Fruit fly (Drosophila melanogaster): Measurements from ENCODE around the gene Cpr72Ec.

Cpr72Ec gene

dm6 chr3L:16385880-16386584 lies 18.9 kb upstream of the Cpr72Ec start, which contains the start of the genes Agpat3 and RAF2 (continued):
- TF ChIP-seq grn (GFP tag; optimal IDR thresholded peaks at IDR 0.05) (no peak), chm (GFP tag; IDR thresholded peaks at IDR 0.05) (no peak), chif (GFP tag; optimal IDR thresholded peaks at IDR 0.05) (peak; percentile 21 to 28), CG10654 (GFP tag; optimal IDR thresholded peaks at IDR 0.05) (peak; percentile 12), CG2875 (GFP tag; optimal IDR thresholded peaks at IDR 0.05) (no peak), ci (GFP tag; IDR thresholded peaks at IDR 0.05) (0 out of 3 replicates have a peak, but pooled peaks have one; percentile 5), Dref (GFP tag; IDR thresholded peaks at IDR 0.05) (peak; percentile 11; the same call in 1 of the 2 replicates), Opbp (GFP tag; IDR thresholded peaks at IDR 0.05; ENCODE audit: partially characterized antibody) (no peak), CG8281 (tag; optimal IDR thresholded peaks at IDR 0.05) (no peak), tap (tag; optimal IDR thresholded peaks at IDR 0.05) (peak; percentile 22), Bgb (GFP tag; IDR thresholded peaks at IDR 0.05; ENCODE audit: partially characterized antibody) (no peak), Dbx (GFP tag; IDR thresholded peaks at IDR 0.05) (peak; percentile 50; the same call in 1 of the 3 replicates), CG34224 (GFP tag; IDR thresholded peaks at IDR 0.05; ENCODE audit: partially characterized antibody) (no peak), E2f1 (GFP tag; IDR thresholded peaks at IDR 0.05) (peak; percentile 52), Drgx (GFP tag; IDR thresholded peaks at IDR 0.05) (peak; percentile 5; the same call in 1 of the 2 replicates), br (optimal IDR thresholded peaks at IDR 0.05) (no peak), Mad (GFP tag; optimal IDR thresholded peaks at IDR 0.05) (no peak), Camta (GFP tag; optimal IDR thresholded peaks at IDR 0.05) (peak; percentile 6), ftz-f1 (GFP tag; optimal IDR thresholded peaks at IDR 0.05) (no peak), CG14014 (GFP tag; IDR thresholded peaks at IDR 0.05) (0 out of 2 replicates have a peak, but pooled peaks have one; percentile 49), CG8359 (GFP tag; optimal IDR thresholded peaks at IDR 0.05; ENCODE audit: borderline replicate concordance) (no peak), CG9817 (tag; optimal IDR thresholded peaks at IDR 0.05) (peak; percentile 50), CG12769 (tag; optimal IDR thresholded peaks at IDR 0.05) (no peak), CG10274 (GFP tag; optimal IDR thresholded peaks at IDR 0.05) (no peak), lola (GFP tag; optimal IDR thresholded peaks at IDR 0.05) (peak in 2 of 3 experiments; percentile 36 to 59), cas (GFP tag; IDR thresholded peaks at IDR 0.05) (no peak), az2 (GFP tag; optimal IDR thresholded peaks at IDR 0.05) (peak; percentile 47), corto (GFP tag; optimal IDR thresholded peaks at IDR 0.05) (peak; percentile 11), gsb (GFP tag; IDR thresholded peaks at IDR 0.05) (no peak), CG2678 (tag; optimal IDR thresholded peaks at IDR 0.05) (peak; percentile 50), Awh (GFP tag; IDR thresholded peaks at IDR 0.05) (no peak), HLH4C (GFP tag; IDR thresholded peaks at IDR 0.05; ENCODE audit: partially characterized antibody) (no peak), H15 (GFP tag; IDR thresholded peaks at IDR 0.05) (0 out of 3 replicates have a peak, but pooled peaks have one; percentile 13), CG12155 (GFP tag; optimal IDR thresholded peaks at IDR 0.05) (peak; percentile 10), vfl (GFP tag; optimal IDR thresholded peaks at IDR 0.05) (no peak), CG11696 (GFP tag; IDR thresholded peaks at IDR 0.05) (no peak), Xbp1 (GFP tag; optimal IDR thresholded peaks at IDR 0.05) (peak; percentile 53), CG17186 (GFP tag; optimal IDR thresholded peaks at IDR 0.05) (no peak), CG33213 (GFP tag; optimal IDR thresholded peaks at IDR 0.05) (no peak), CrebB (tag; optimal IDR thresholded peaks at IDR 0.05) (no peak), Hand (GFP tag; optimal IDR thresholded peaks at IDR 0.05) (no peak), CG6254 (GFP tag; optimal IDR thresholded peaks at IDR 0.05) (no peak), CG16863 (GFP tag; optimal IDR thresholded peaks at IDR 0.05) (no peak), CG11560 (tag; IDR thresholded peaks at IDR 0.05) (no peak), tna (GFP tag; IDR thresholded peaks at IDR 0.05; ENCODE audit: partially characterized antibody) (no peak), salm (tag; optimal IDR thresholded peaks at IDR 0.05) (no peak), fu2 (GFP tag; optimal IDR thresholded peaks at IDR 0.05) (no peak), E2f2 (GFP tag; IDR thresholded peaks at IDR 0.05) (peak; percentile 31; the same call in 1 of the 2 replicates), Six4 (GFP tag; optimal IDR thresholded peaks at IDR 0.05) (peak; percentile 21)
